Worm (Caenorhabditis elegans): Measurements from ENCODE around the gene F32E10.9.

The F32E10.9 gene

ce11 chrIV:7547843-7548578 lies 15.7 kb downstream of the F32E10.9 start, which contains the start of the genes cdd-2 and oef-1:
Gene cdd-2, minus strand, starts transcription at chrIV:7547893.
Gene oef-1, plus strand, starts transcription at chrIV:7548417.
- TF ChIP-seq vab-15 (tag; optimal IDR thresholded peaks at IDR 0.05) (no peak), lin-35 (GFP tag; optimal IDR thresholded peaks at IDR 0.05) (no peak), nhr-12 (tag; optimal IDR thresholded peaks at IDR 0.05) (no peak), F16B12.6 (tag; optimal IDR thresholded peaks at IDR 0.05) (no peak), fkh-10 (GFP tag; optimal IDR thresholded peaks at IDR 0.05) (no peak), pag-3 (tag; optimal IDR thresholded peaks at IDR 0.05; ENCODE audit: borderline replicate concordance, insufficient read depth) (no peak), ztf-4 (tag; optimal IDR thresholded peaks at IDR 0.05) (no peak), ceh-8 (GFP tag; optimal IDR thresholded peaks at IDR 0.05) (no peak), nhr-76 (tag; optimal IDR thresholded peaks at IDR 0.05) (no peak), nhr-90 (tag; optimal IDR thresholded peaks at IDR 0.05; ENCODE audit: poor library complexity) (no peak), tlp-1 (tag; optimal IDR thresholded peaks at IDR 0.05) (no peak), nhr-85 (tag) (no peak), ztf-11 (tag; optimal IDR thresholded peaks at IDR 0.05) (no peak)

- 0 out of 2 replicates have a peak, but pooled peaks have one; percentile 3 for TF ChIP-seq mab-9 (GFP tag; IDR thresholded peaks at IDR 0.05)
- TF ChIP-seq sox-4 (tag; optimal IDR thresholded peaks at IDR 0.05): no peak
These were observed 20.1 kb downstream of the F32E10.9 start for ce11 chrIV:7543662-7544061.

- TF ChIP-seq tbx-2 (tag; optimal IDR thresholded peaks at IDR 0.05): no peak
- TF ChIP-seq nhr-85 (tag): no peak
- no peak for TF ChIP-seq Y116A8C.19 (tag; optimal IDR thresholded peaks at IDR 0.05; ENCODE audit: borderline replicate concordance)
- no peak for TF ChIP-seq nhr-47 (tag; optimal IDR thresholded peaks at IDR 0.05)
- no peak for TF ChIP-seq alr-1 (tag; optimal IDR thresholded peaks at IDR 0.05; ENCODE audit: borderline replicate concordance)
- no peak for TF ChIP-seq unc-98 (GFP tag; IDR thresholded peaks at IDR 0.05)
- no peak for TF ChIP-seq xbp-1 (tag; optimal IDR thresholded peaks at IDR 0.05)
- TF ChIP-seq C04F5.9 (tag; optimal IDR thresholded peaks at IDR 0.05): no peak
- TF ChIP-seq lin-14 (GFP tag; optimal IDR thresholded peaks at IDR 0.05): peak; percentile 49
These were observed 21.2 kb downstream of the F32E10.9 start, which contains the start of gene R05G6.10 for ce11 chrIV:7542485-7543001. Gene R05G6.10, minus strand, starts transcription at chrIV:7542535.

ce11 chrIV:7532360-7532759 lies 31.4 kb downstream of the F32E10.9 start, which contains the start of gene R05G6.1:
Gene R05G6.1, plus strand, starts transcription at chrIV:7532660.
- TF ChIP-seq sox-4 (tag; optimal IDR thresholded peaks at IDR 0.05) (no peak), hlh-4 (tag; optimal IDR thresholded peaks at IDR 0.05) (peak; percentile 44), sup-37 (GFP tag; optimal IDR thresholded peaks at IDR 0.05) (no peak)

- TF ChIP-seq nhr-85 (tag) (peak; percentile 87), nhr-12 (tag; optimal IDR thresholded peaks at IDR 0.05) (no peak), snpc-4 (tag; optimal IDR thresholded peaks at IDR 0.05) (no peak), lin-14 (GFP tag; optimal IDR thresholded peaks at IDR 0.05) (peak; percentile 79), mdl-1 (tag; optimal IDR thresholded peaks at IDR 0.05) (peak in 1 of 2 experiments; percentile 4), efl-1 (optimal IDR thresholded peaks at IDR 0.05) (no peak), efl-1 (GFP tag; optimal IDR thresholded peaks at IDR 0.05 in 1 of 2) (peak in 1 of 2 experiments; percentile 1), C34B4.2 (tag; optimal IDR thresholded peaks at IDR 0.05) (no peak), mep-1 (tag; optimal IDR thresholded peaks at IDR 0.05) (peak; percentile 26), snu-23 (GFP tag; optimal IDR thresholded peaks at IDR 0.05) (peak; percentile 56), rnt-1 (tag; optimal IDR thresholded peaks at IDR 0.05) (no peak), blmp-1 (tag; optimal IDR thresholded peaks at IDR 0.05) (peak; percentile 87), isw-1 (GFP tag; IDR thresholded peaks at IDR 0.05) (no peak), dsc-1 (tag; optimal IDR thresholded peaks at IDR 0.05) (peak; percentile 40), ceh-8 (GFP tag; optimal IDR thresholded peaks at IDR 0.05) (no peak), mab-9 (GFP tag; IDR thresholded peaks at IDR 0.05) (no peak), elt-3 (tag; optimal IDR thresholded peaks at IDR 0.05) (peak in 3 of 6 experiments; percentile 2 to 59 (median 12)), nhr-71 (tag; optimal IDR thresholded peaks at IDR 0.05) (peak; percentile 34), nhr-20 (tag; optimal IDR thresholded peaks at IDR 0.05) (peak; percentile 30), lsy-2 (tag; optimal IDR thresholded peaks at IDR 0.05) (peak in 1 of 2 experiments; percentile 44)
These were observed 33.3 kb downstream of the F32E10.9 start for ce11 chrIV:7530226-7531070.
